Fruit fly (Drosophila melanogaster) whole organism, prepupa: Measurements from ENCODE around the gene trr.
A peak's percentile ranks its signal among the peaks of the same experiment; 100 is the strongest.

Experiments
- Blimp-1 ChIP-seq: fragments of 200-800 bp; sonication (Bioruptor generic); optimal IDR thresholded peaks from 3 replicates; lab custom pipeline; 2017; ENCODE audit warnings: missing biosample characterization, missing genetic modification characterization, mild to moderate bottlenecking, moderate library complexity, missing genetic modification reagents
- CG10631 ChIP-seq: fragments of 200-800 bp; sonication (Bioruptor generic); optimal IDR thresholded peaks from 2 replicates; lab custom pipeline; 2016; ENCODE audit warnings: missing biosample characterization, missing genetic modification characterization
- CG10669 ChIP-seq: fragments of 200-800 bp; sonication (Bioruptor generic); optimal IDR thresholded peaks from 3 replicates; lab custom pipeline; 2018; ENCODE audit warnings: missing biosample characterization, mild to moderate bottlenecking, missing genetic modification characterization, moderate library complexity
- CG11294 ChIP-seq: fragments of 200-800 bp; sonication (Bioruptor generic); IDR thresholded peaks from 2 replicates; pipeline ENCODE4 v1.3.6; 2022; ENCODE audit warnings: missing biosample characterization, missing genetic modification characterization
- CG11762 ChIP-seq: fragments of 200-800 bp; sonication (Bioruptor generic); optimal IDR thresholded peaks from 3 replicates; lab custom pipeline; 2016; ENCODE audit warnings: missing biosample characterization, missing genetic modification characterization; ENCODE audit not compliant: insufficient read depth
- CG11902 ChIP-seq: fragments of 200-800 bp; sonication (Bioruptor generic); optimal IDR thresholded peaks from 3 replicates; lab custom pipeline; 2016; ENCODE audit warnings: missing biosample characterization, missing genetic modification characterization
- CG15336 ChIP-seq: fragments of 200-800 bp; sonication (Bioruptor generic); IDR thresholded peaks from 2 replicates; pipeline ENCODE4 v1.3.6; 2022; ENCODE audit warnings: missing biosample characterization, missing genetic modification characterization
- CG1621 ChIP-seq: fragments of 200-800 bp; sonication (Bioruptor generic); optimal IDR thresholded peaks from 3 replicates; lab custom pipeline; 2018; ENCODE audit warnings: missing biosample characterization, mild to moderate bottlenecking, missing genetic modification characterization
- CG16779 ChIP-seq: fragments of 200-800 bp; sonication (Bioruptor generic); optimal IDR thresholded peaks from 3 replicates; lab custom pipeline; 2017; ENCODE audit warnings: missing biosample characterization, mild to moderate bottlenecking, missing genetic modification characterization
- CG3032 ChIP-seq: fragments of 200-800 bp; optimal IDR thresholded peaks from 2 replicates; lab custom pipeline; 2019; ENCODE audit warnings: missing biosample characterization, mild to moderate bottlenecking, missing genetic modification characterization, moderate library complexity
- CG31627 ChIP-seq: fragments of 200-800 bp; sonication (Bioruptor generic); optimal IDR thresholded peaks from 3 replicates; lab custom pipeline; 2016; ENCODE audit warnings: missing biosample characterization, missing genetic modification characterization
- CG32006 ChIP-seq: fragments of 200-800 bp; sonication (Bioruptor generic); optimal IDR thresholded peaks from 3 replicates; lab custom pipeline; 2017; ENCODE audit warnings: missing biosample characterization, mild to moderate bottlenecking, missing genetic modification characterization
- CG34406 ChIP-seq: fragments of 200-800 bp; sonication (Bioruptor generic); optimal IDR thresholded peaks from 3 replicates; lab custom pipeline; 2016; ENCODE audit warnings: missing biosample characterization, missing genetic modification characterization
- CG3919 ChIP-seq: fragments of 200-800 bp; sonication (Bioruptor generic); optimal IDR thresholded peaks from 3 replicates; lab custom pipeline; 2016; ENCODE audit warnings: missing biosample characterization, missing genetic modification characterization
- CG4318 ChIP-seq: fragments of 200-800 bp; sonication (Bioruptor generic); optimal IDR thresholded peaks from 3 replicates; lab custom pipeline; 2017; ENCODE audit warnings: missing biosample characterization, mild to moderate bottlenecking, missing genetic modification characterization
- CG6276 ChIP-seq: fragments of 200-800 bp; sonication (Bioruptor generic); optimal IDR thresholded peaks from 2 replicates; lab custom pipeline; 2017; ENCODE audit warnings: missing biosample characterization, mild to moderate bottlenecking, missing genetic modification characterization
- CG6808 ChIP-seq: fragments of 200-800 bp; sonication (Bioruptor generic); optimal IDR thresholded peaks from 3 replicates; lab custom pipeline; 2017; ENCODE audit warnings: missing biosample characterization, missing genetic modification characterization, mild to moderate bottlenecking, moderate library complexity, missing genetic modification reagents
- CG6854 ChIP-seq: fragments of 200-800 bp; sonication (Bioruptor generic); optimal IDR thresholded peaks from 2 replicates; lab custom pipeline; 2017; ENCODE audit warnings: missing biosample characterization, mild to moderate bottlenecking, missing genetic modification characterization
- CG7368 ChIP-seq: fragments of 200-800 bp; sonication (Bioruptor generic); optimal IDR thresholded peaks from 3 replicates; lab custom pipeline; 2016; ENCODE audit warnings: missing biosample characterization, missing genetic modification characterization
- CG8119 ChIP-seq: fragments of 200-800 bp; sonication (Bioruptor generic); IDR thresholded peaks from 3 replicates; pipeline ENCODE4 v1.3.6; 2022; ENCODE audit warnings: missing biosample characterization, missing genetic modification characterization
- CG8319 ChIP-seq: fragments of 200-800 bp; sonication (Bioruptor generic); optimal IDR thresholded peaks from 3 replicates; lab custom pipeline; 2016; ENCODE audit warnings: missing biosample characterization, missing genetic modification characterization
- CG8632 ChIP-seq: fragments of 200-800 bp; sonication (Bioruptor generic); optimal IDR thresholded peaks from 3 replicates; lab custom pipeline; 2016; ENCODE audit warnings: missing biosample characterization, missing genetic modification characterization
- CG9139 ChIP-seq: fragments of 200-800 bp; sonication (Bioruptor generic); optimal IDR thresholded peaks from 3 replicates; lab custom pipeline; 2017; ENCODE audit warnings: missing biosample characterization, mild to moderate bottlenecking, missing genetic modification characterization
- Eip78C ChIP-seq: fragments of 200-800 bp; sonication (Bioruptor generic); peaks from one replicate; lab custom pipeline; 2016; ENCODE audit warnings: missing biosample characterization, missing genetic modification characterization
- Eip93F ChIP-seq: fragments of 200-800 bp; sonication (Bioruptor generic); optimal IDR thresholded peaks from 2 replicates; lab custom pipeline; 2016; ENCODE audit warnings: missing biosample characterization, mild to moderate bottlenecking, missing genetic modification characterization
- Ets21C ChIP-seq: fragments of 200-800 bp; sonication (Bioruptor generic); optimal IDR thresholded peaks from 3 replicates; lab custom pipeline; 2016; ENCODE audit warnings: missing biosample characterization, missing genetic modification characterization
- Ets96B ChIP-seq: fragments of 200-800 bp; optimal IDR thresholded peaks from 2 replicates; lab custom pipeline; 2019; ENCODE audit warnings: missing biosample characterization, mild to moderate bottlenecking, missing genetic modification characterization, moderate library complexity
- Hr38 ChIP-seq: sonication (Bioruptor generic); optimal IDR thresholded peaks from 2 replicates; lab custom pipeline; 2016; ENCODE audit warnings: missing biosample characterization, missing genetic modification characterization
- Hr39 ChIP-seq: fragments of 200-800 bp; sonication (Bioruptor generic); optimal IDR thresholded peaks from 2 replicates; lab custom pipeline; 2016; ENCODE audit warnings: missing biosample characterization, missing genetic modification characterization
- Hr4 ChIP-seq: fragments of 200-800 bp; sonication (Bioruptor generic); optimal IDR thresholded peaks from 3 replicates; lab custom pipeline; 2016; ENCODE audit warnings: missing biosample characterization, missing genetic modification characterization
- Lpt ChIP-seq: fragments of 200-800 bp; sonication (Bioruptor generic); optimal IDR thresholded peaks from 3 replicates; lab custom pipeline; 2016; ENCODE audit warnings: missing biosample characterization, missing genetic modification characterization
- Met ChIP-seq: fragments of 200-800 bp; sonication (Bioruptor generic); optimal IDR thresholded peaks from 3 replicates; lab custom pipeline; 2016; ENCODE audit warnings: missing biosample characterization, missing genetic modification characterization
- Sox102F ChIP-seq: fragments of 200-800 bp; sonication (Bioruptor generic); optimal IDR thresholded peaks from 2 replicates; lab custom pipeline; 2016; ENCODE audit warnings: missing biosample characterization, mild to moderate bottlenecking, missing genetic modification characterization
- Sox14 ChIP-seq: fragments of 200-800 bp; sonication (Bioruptor generic); optimal IDR thresholded peaks from 3 replicates; lab custom pipeline; 2016; ENCODE audit warnings: missing biosample characterization, missing genetic modification characterization
- Sox15 ChIP-seq: fragments of 200-800 bp; sonication (Bioruptor generic); optimal IDR thresholded peaks from 3 replicates; lab custom pipeline; 2016; ENCODE audit warnings: missing biosample characterization, missing genetic modification characterization
- achi ChIP-seq: fragments of 200-800 bp; sonication (Bioruptor generic); optimal IDR thresholded peaks from 3 replicates; lab custom pipeline; 2016; ENCODE audit warnings: missing biosample characterization, missing genetic modification characterization
- acj6 ChIP-seq: fragments of 200-800 bp; sonication (Bioruptor generic); optimal IDR thresholded peaks from 3 replicates; lab custom pipeline; 2016; ENCODE audit warnings: missing biosample characterization, missing genetic modification characterization
- cyc ChIP-seq: fragments of 200-800 bp; sonication (Bioruptor generic); optimal IDR thresholded peaks from 3 replicates; lab custom pipeline; 2016; ENCODE audit warnings: missing biosample characterization, missing genetic modification characterization
- dac ChIP-seq: fragments of 200-800 bp; sonication (Bioruptor generic); optimal IDR thresholded peaks from 2 replicates; lab custom pipeline; 2017; ENCODE audit warnings: missing biosample characterization, mild to moderate bottlenecking, missing genetic modification characterization
- dsx ChIP-seq: fragments of 200-800 bp; optimal IDR thresholded peaks from 3 replicates; lab custom pipeline; 2019; ENCODE audit warnings: missing biosample characterization, mild to moderate bottlenecking, missing genetic modification characterization, moderate library complexity; ENCODE audit not compliant: poor library complexity, severe bottlenecking
- esn ChIP-seq: fragments of 200-800 bp; sonication (Bioruptor generic); optimal IDR thresholded peaks from 2 replicates; lab custom pipeline; 2016; ENCODE audit warnings: missing biosample characterization, mild to moderate bottlenecking, missing genetic modification characterization, moderate library complexity
- fd59A ChIP-seq: fragments of 200-800 bp; sonication (Bioruptor generic); optimal IDR thresholded peaks from 2 replicates; lab custom pipeline; 2017; ENCODE audit warnings: missing biosample characterization, mild to moderate bottlenecking, missing genetic modification characterization, missing genetic modification reagents
- fd85E ChIP-seq: fragments of 200-800 bp; sonication (Bioruptor generic); optimal IDR thresholded peaks from 3 replicates; lab custom pipeline; 2016; ENCODE audit warnings: missing biosample characterization, missing genetic modification characterization
- fkh ChIP-seq: fragments of 200-800 bp; sonication (Bioruptor generic); optimal IDR thresholded peaks from 3 replicates; lab custom pipeline; 2017; ENCODE audit warnings: missing biosample characterization, mild to moderate bottlenecking, missing genetic modification characterization, moderate library complexity
- lz ChIP-seq: fragments of 200-800 bp; sonication (Bioruptor generic); optimal IDR thresholded peaks from 3 replicates; lab custom pipeline; 2016; ENCODE audit warnings: missing biosample characterization, missing genetic modification characterization
- net ChIP-seq: fragments of 200-800 bp; sonication (Bioruptor generic); optimal IDR thresholded peaks from 3 replicates; lab custom pipeline; 2016; ENCODE audit warnings: missing biosample characterization, missing genetic modification characterization
- salr ChIP-seq, 2 experiments: fragments of 200-800 bp; sonication (Bioruptor generic); optimal IDR thresholded peaks; 3 replicates each; lab custom pipeline; 2016 to 2018; ENCODE audit warnings: missing biosample characterization in 2 of 2, missing genetic modification characterization in 2 of 2, mild to moderate bottlenecking in 1 of 2
- spab ChIP-seq: fragments of 200-800 bp; sonication (Bioruptor generic); optimal IDR thresholded peaks from 2 replicates; lab custom pipeline; 2017; ENCODE audit warnings: missing biosample characterization, mild to moderate bottlenecking, missing genetic modification characterization, missing genetic modification reagents
- ss ChIP-seq, 2 experiments: fragments of 200-800 bp; sonication (Bioruptor generic); optimal IDR thresholded peaks; 2 replicates in 1 of 2; 3 replicates in 1 of 2; lab custom pipeline; 2017 to 2018; ENCODE audit warnings: mild to moderate bottlenecking in 2 of 2, missing biosample characterization in 2 of 2, missing genetic modification characterization in 2 of 2, moderate library complexity in 1 of 2
- topi ChIP-seq: fragments of 200-800 bp; sonication (Bioruptor generic); optimal IDR thresholded peaks from 3 replicates; lab custom pipeline; 2016; ENCODE audit warnings: missing biosample characterization, missing genetic modification characterization
- vri ChIP-seq: fragments of 200-800 bp; sonication (Bioruptor generic); optimal IDR thresholded peaks from 3 replicates; lab custom pipeline; 2016; ENCODE audit warnings: missing biosample characterization, mild to moderate bottlenecking, missing genetic modification characterization

Gene trr

dm6 chrX:1907727-1908264, 18.0 kb upstream of the trr start, which contains the start of gene mip130:
Gene mip130 (plus strand): TSS chrX:1908239.
- TF ChIP-seq acj6 (GFP tag; lab: Kevin White, UChicago) (peak; percentile 37), Ets96B (tag; lab: Kevin White, UChicago) (peak; percentile 56), Hr38 (GFP tag; lab: Kevin White, UChicago) (no peak), fkh (GFP tag; lab: Kevin White, UChicago) (no peak), CG11294 (GFP tag; lab: Robert Waterston, UW) (no peak), fd59A (GFP tag; lab: Kevin White, UChicago) (no peak), Lpt (GFP tag; lab: Kevin White, UChicago) (no peak), net (GFP tag; lab: Kevin White, UChicago) (peak; percentile 25), lz (peak; percentile 43), cyc (GFP tag; lab: Kevin White, UChicago) (peak; percentile 65), CG7368 (GFP tag; lab: Kevin White, UChicago) (peak; percentile 51), CG11762 (GFP tag; lab: Kevin White, UChicago) (peak; percentile 1), vri (GFP tag; lab: Kevin White, UChicago) (peak; percentile 40), CG8632 (GFP tag; lab: Kevin White, UChicago) (peak; percentile 54), Sox15 (GFP tag; lab: Kevin White, UChicago) (peak; percentile 27), topi (GFP tag; lab: Kevin White, UChicago) (peak; percentile 71), CG8319 (GFP tag; lab: Kevin White, UChicago) (no peak), esn (GFP tag; lab: Kevin White, UChicago) (peak; percentile 58), dac (GFP tag; lab: Kevin White, UChicago) (peak; percentile 5), spab (peak; percentile 34), CG32006 (GFP tag; lab: Kevin White, UChicago) (peak; percentile 62), CG8119 (GFP tag; lab: Robert Waterston, UW) (peak; percentile 47; the same call in 2 of the 3 replicates), Blimp-1 (no peak), Hr39 (GFP tag; lab: Kevin White, UChicago) (peak; percentile 31), CG11902 (peak; percentile 43), CG6808 (GFP tag; lab: Kevin White, UChicago) (peak; percentile 36), CG10669 (GFP tag; lab: Kevin White, UChicago) (peak; percentile 61), CG9139 (GFP tag; lab: Kevin White, UChicago) (no peak), achi (GFP tag; lab: Kevin White, UChicago) (peak; percentile 58), CG1621 (no peak), CG34406 (GFP tag; lab: Kevin White, UChicago) (peak; percentile 63), fd85E (GFP tag; lab: Kevin White, UChicago) (no peak), CG16779 (tag; lab: Kevin White, UChicago) (peak; percentile 24), Sox102F (GFP tag; lab: Kevin White, UChicago) (peak; percentile 51), CG6854 (GFP tag; lab: Kevin White, UChicago) (peak; percentile 27), Eip78C (GFP tag; lab: Kevin White, UChicago) (peak; percentile 89), salr (GFP tag; optimal IDR thresholded peaks at IDR 0.05; lab: Kevin White, UChicago) (no peak), Eip93F (GFP tag; lab: Kevin White, UChicago) (no peak), CG3032 (peak; percentile 60), CG4318 (GFP tag; lab: Kevin White, UChicago) (no peak), CG6276 (GFP tag; lab: Kevin White, UChicago) (peak; percentile 45), CG31627 (GFP tag; lab: Kevin White, UChicago) (peak; percentile 13), CG15336 (GFP tag; lab: Robert Waterston, UW) (peak; percentile 69), Hr4 (GFP tag; lab: Kevin White, UChicago) (peak; percentile 64), Met (GFP tag; lab: Kevin White, UChicago) (peak; percentile 82), Ets21C (GFP tag; lab: Kevin White, UChicago) (no peak), CG10631 (GFP tag; lab: Kevin White, UChicago) (peak; percentile 60), Sox14 (peak; percentile 55), CG3919 (GFP tag; lab: Kevin White, UChicago) (peak; percentile 60), ss (GFP tag; optimal IDR thresholded peaks at IDR 0.05; lab: Kevin White, UChicago) (peak; percentile 27 to 60), dsx (GFP tag; lab: Kevin White, UChicago) (peak; percentile 17)
